Fruit fly (Drosophila melanogaster): ENCODE results near the gene CG14207.

- TF ChIP-seq salr (GFP tag; optimal IDR thresholded peaks at IDR 0.05) (no peak), CG8319 (GFP tag; optimal IDR thresholded peaks at IDR 0.05) (no peak), Hr38 (GFP tag; optimal IDR thresholded peaks at IDR 0.05) (no peak)
Measured at dm6 chrX:19582732-19583131, 22.3 kb upstream of the CG14207 start.
